Fruit fly (Drosophila melanogaster) whole organism, embryonic: ENCODE measurements around the gene CG13390.
A peak's percentile ranks its signal among the peaks of the same experiment; 100 is the strongest.

Experiments used
- Asciz ChIP-seq: fragments of 200-800 bp; sonication (Bioruptor generic); optimal IDR thresholded peaks from 2 replicates; lab custom pipeline; 2017; ENCODE audit warnings: missing biosample characterization, mild to moderate bottlenecking, missing genetic modification characterization, missing genetic modification reagents
- Atf3 ChIP-seq: fragments of 200-800 bp; sonication (Bioruptor generic); optimal IDR thresholded peaks from 3 replicates; lab custom pipeline; 2016; ENCODE audit warnings: missing biosample characterization, missing genetic modification characterization
- Atf6 ChIP-seq: fragments of 200-800 bp; sonication (Bioruptor generic); IDR thresholded peaks from 2 replicates; pipeline ENCODE4 v1.3.6; 2022; ENCODE audit warnings: missing biosample characterization, missing genetic modification characterization
- CG10654 ChIP-seq: fragments of 200-800 bp; sonication (Bioruptor generic); optimal IDR thresholded peaks from 2 replicates; lab custom pipeline; 2016; ENCODE audit warnings: missing biosample characterization, missing genetic modification characterization
- CG11504 ChIP-seq: fragments of 200-800 bp; sonication (Bioruptor generic); optimal IDR thresholded peaks from 3 replicates; lab custom pipeline; 2019; ENCODE audit warnings: missing biosample characterization, mild to moderate bottlenecking, missing genetic modification characterization, moderate library complexity
- CG14014 ChIP-seq: fragments of 200-800 bp; sonication (Bioruptor generic); IDR thresholded peaks from 2 replicates; pipeline ENCODE4 v1.3.6; 2022; ENCODE audit warnings: missing biosample characterization, missing genetic modification characterization
- CG15479 ChIP-seq: fragments of 200-800 bp; sonication (Bioruptor generic); optimal IDR thresholded peaks from 3 replicates; lab custom pipeline; 2019; ENCODE audit warnings: missing biosample characterization, mild to moderate bottlenecking, missing genetic modification characterization, moderate library complexity
- CG17186 ChIP-seq: fragments of 200-800 bp; sonication (Bioruptor generic); optimal IDR thresholded peaks from 3 replicates; lab custom pipeline; 2017; ENCODE audit warnings: missing biosample characterization, missing genetic modification reagents, missing genetic modification characterization
- CG17912 ChIP-seq: fragments of 200-800 bp; sonication (Bioruptor generic); optimal IDR thresholded peaks from 2 replicates; lab custom pipeline; 2018; ENCODE audit warnings: missing biosample characterization, mild to moderate bottlenecking, missing genetic modification characterization
- CG2678 ChIP-seq: fragments of 200-800 bp; sonication (Bioruptor generic); optimal IDR thresholded peaks from 3 replicates; lab custom pipeline; 2019; ENCODE audit warnings: missing biosample characterization, mild to moderate bottlenecking, missing genetic modification characterization, moderate library complexity
- CG30020 ChIP-seq: fragments of 200-800 bp; optimal IDR thresholded peaks from 2 replicates; lab custom pipeline; 2019; ENCODE audit warnings: missing biosample characterization, mild to moderate bottlenecking, missing genetic modification characterization, moderate library complexity
- CG32767 ChIP-seq: fragments of 200-800 bp; sonication (Bioruptor generic); IDR thresholded peaks from 2 replicates; pipeline ENCODE4 v1.3.6; 2022; ENCODE audit warnings: missing biosample characterization, missing genetic modification characterization
- CG33213 ChIP-seq: fragments of 200-800 bp; sonication (Bioruptor generic); optimal IDR thresholded peaks from 3 replicates; lab custom pipeline; 2016; ENCODE audit warnings: missing biosample characterization, missing genetic modification characterization
- CG34224 ChIP-seq: fragments of 200-800 bp; sonication (Bioruptor generic); IDR thresholded peaks from 3 replicates; pipeline ENCODE4 v1.3.6; 2022; ENCODE audit warnings: missing biosample characterization, missing genetic modification characterization; ENCODE audit not compliant: partially characterized antibody
- CG34422 ChIP-seq: fragments of 200-800 bp; sonication (Bioruptor generic); IDR thresholded peaks from 3 replicates; pipeline ENCODE4 v1.3.6; 2022; ENCODE audit warnings: missing biosample characterization, missing genetic modification characterization
- CG6654 ChIP-seq: fragments of 200-800 bp; sonication (Bioruptor generic); optimal IDR thresholded peaks from 2 replicates; lab custom pipeline; 2017; ENCODE audit warnings: missing biosample characterization, mild to moderate bottlenecking, missing genetic modification characterization
- CG6854 ChIP-seq: fragments of 200-800 bp; sonication (Bioruptor generic); optimal IDR thresholded peaks from 3 replicates; lab custom pipeline; 2017; ENCODE audit warnings: missing biosample characterization, mild to moderate bottlenecking, missing genetic modification characterization
- CG7963 ChIP-seq: fragments of 200-800 bp; sonication (Bioruptor generic); IDR thresholded peaks from 3 replicates; pipeline ENCODE4 v1.3.6; 2022; ENCODE audit warnings: missing biosample characterization, missing genetic modification characterization; ENCODE audit not compliant: partially characterized antibody
- CG9609 ChIP-seq: fragments of 200-800 bp; sonication (Bioruptor generic); optimal IDR thresholded peaks from 3 replicates; lab custom pipeline; 2016; ENCODE audit warnings: missing biosample characterization, missing genetic modification characterization
- CG9797 ChIP-seq: fragments of 200-800 bp; sonication (Bioruptor generic); optimal IDR thresholded peaks from 3 replicates; lab custom pipeline; 2018; ENCODE audit warnings: missing biosample characterization, mild to moderate bottlenecking, missing genetic modification characterization
- CG9932 ChIP-seq: fragments of 200-800 bp; sonication (Bioruptor generic); IDR thresholded peaks from 2 replicates; pipeline ENCODE4 v1.3.6; 2022; ENCODE audit warnings: missing biosample characterization, missing genetic modification characterization
- CkIIα-i1 ChIP-seq: fragments of 200-800 bp; sonication (Bioruptor generic); IDR thresholded peaks from 2 replicates; pipeline ENCODE4 v1.3.6; 2022; ENCODE audit warnings: missing biosample characterization, missing genetic modification characterization
- Dbx ChIP-seq: fragments of 200-800 bp; sonication (Bioruptor generic); IDR thresholded peaks from 3 replicates; pipeline ENCODE4 v1.3.6; 2022; ENCODE audit warnings: missing biosample characterization, missing genetic modification characterization
- Dp ChIP-seq: fragments of 200-800 bp; sonication (Bioruptor generic); optimal IDR thresholded peaks from 2 replicates; lab custom pipeline; 2018; ENCODE audit warnings: missing biosample characterization, mild to moderate bottlenecking, missing genetic modification characterization, moderate library complexity
- E2f2 ChIP-seq: fragments of 200-800 bp; sonication (Bioruptor generic); IDR thresholded peaks from 2 replicates; pipeline ENCODE4 v1.3.6; 2022; ENCODE audit warnings: missing biosample characterization, missing genetic modification characterization
- Hmr ChIP-seq: fragments of 200-800 bp; sonication (Bioruptor generic); optimal IDR thresholded peaks from 3 replicates; lab custom pipeline; 2017; ENCODE audit warnings: mild to moderate bottlenecking, missing biosample characterization, missing genetic modification reagents, missing genetic modification characterization
- Six4 ChIP-seq: fragments of 200-800 bp; sonication (Bioruptor generic); optimal IDR thresholded peaks from 2 replicates; lab custom pipeline; 2016; ENCODE audit warnings: missing biosample characterization, missing genetic modification characterization
- YL-1 ChIP-seq: fragments of 200-800 bp; sonication (Bioruptor generic); optimal IDR thresholded peaks from 3 replicates; lab custom pipeline; 2017; ENCODE audit warnings: missing biosample characterization, mild to moderate bottlenecking, missing genetic modification characterization
- amos ChIP-seq: fragments of 200-800 bp; sonication (Bioruptor generic); IDR thresholded peaks from 2 replicates; pipeline ENCODE4 v1.3.6; 2022; ENCODE audit warnings: missing biosample characterization, missing genetic modification characterization; ENCODE audit not compliant: partially characterized antibody
- bbx ChIP-seq: fragments of 200-800 bp; sonication (Bioruptor generic); IDR thresholded peaks from 2 replicates; pipeline ENCODE4 v1.3.6; 2022; ENCODE audit warnings: missing biosample characterization, missing genetic modification characterization; ENCODE audit not compliant: partially characterized antibody
- fd64A ChIP-seq: fragments of 200-800 bp; sonication (Bioruptor generic); optimal IDR thresholded peaks from 3 replicates; lab custom pipeline; 2018; ENCODE audit warnings: missing biosample characterization, mild to moderate bottlenecking, missing genetic modification characterization
- gcm ChIP-seq: fragments of 200-800 bp; sonication (Bioruptor generic); optimal IDR thresholded peaks from 2 replicates; lab custom pipeline; 2019; ENCODE audit warnings: missing biosample characterization, mild to moderate bottlenecking, missing genetic modification characterization, moderate library complexity
- gem ChIP-seq: fragments of 200-800 bp; sonication (Bioruptor generic); optimal IDR thresholded peaks from 2 replicates; lab custom pipeline; 2019; ENCODE audit warnings: missing biosample characterization, mild to moderate bottlenecking, missing genetic modification characterization, moderate library complexity
- gfzf ChIP-seq: fragments of 200-800 bp; sonication (Bioruptor generic); optimal IDR thresholded peaks from 2 replicates; lab custom pipeline; 2016; ENCODE audit warnings: missing biosample characterization, mild to moderate bottlenecking, missing genetic modification characterization, moderate library complexity
- grn ChIP-seq: fragments of 200-800 bp; sonication (Bioruptor generic); optimal IDR thresholded peaks from 3 replicates; lab custom pipeline; 2017; ENCODE audit warnings: missing biosample characterization, missing genetic modification characterization
- inv ChIP-seq: fragments of 200-800 bp; sonication (Bioruptor generic); IDR thresholded peaks from 2 replicates; pipeline ENCODE4 v1.3.6; 2022; ENCODE audit warnings: missing biosample characterization, missing genetic modification characterization; ENCODE audit not compliant: partially characterized antibody
- lola ChIP-seq, 3 experiments: fragments of >200 bp in 2 of 3; fragments of 200-800 bp in 1 of 3; sonication (Bioruptor generic) in 1 of 3; optimal IDR thresholded peaks; 2 replicates each; lab custom pipeline; 2017 to 2019; ENCODE audit warnings: missing biosample characterization in 3 of 3, missing genetic modification characterization in 3 of 3, mild to moderate bottlenecking in 1 of 3, moderate library complexity in 1 of 3
- nmo ChIP-seq: fragments of 200-800 bp; sonication (Bioruptor generic); optimal IDR thresholded peaks from 2 replicates; lab custom pipeline; 2018; ENCODE audit warnings: missing biosample characterization, mild to moderate bottlenecking, missing genetic modification characterization, moderate library complexity
- nom ChIP-seq: fragments of 200-800 bp; sonication (Bioruptor generic); optimal IDR thresholded peaks from 2 replicates; lab custom pipeline; 2017; ENCODE audit warnings: missing biosample characterization, missing genetic modification characterization, mild to moderate bottlenecking, moderate library complexity, missing genetic modification reagents
- otp ChIP-seq: fragments of 200-800 bp; sonication (Bioruptor generic); IDR thresholded peaks from 3 replicates; pipeline ENCODE4, ENCODE4 v1.3.6; 2022; ENCODE audit warnings: missing biosample characterization, missing genetic modification characterization
- shn ChIP-seq: fragments of 200-800 bp; sonication (Bioruptor generic); optimal IDR thresholded peaks from 3 replicates; lab custom pipeline; 2016; ENCODE audit warnings: missing biosample characterization, missing genetic modification characterization
- slbo ChIP-seq: fragments of 200-800 bp; sonication (Bioruptor generic); IDR thresholded peaks from 2 replicates; pipeline ENCODE4 v1.3.6; 2022; ENCODE audit warnings: missing biosample characterization, missing genetic modification characterization
- sna ChIP-seq: fragments of 200-800 bp; sonication (Bioruptor generic); IDR thresholded peaks from 2 replicates; pipeline ENCODE4 v1.3.6; 2022; ENCODE audit warnings: missing biosample characterization, missing genetic modification characterization; ENCODE audit not compliant: partially characterized antibody
- stc ChIP-seq: fragments of 200-800 bp; sonication (Bioruptor generic); IDR thresholded peaks from 2 replicates; pipeline ENCODE4 v1.3.6; 2022; ENCODE audit warnings: missing biosample characterization, missing genetic modification characterization
- tap ChIP-seq: fragments of 200-800 bp; optimal IDR thresholded peaks from 3 replicates; lab custom pipeline; 2019; ENCODE audit warnings: missing biosample characterization, mild to moderate bottlenecking, missing genetic modification characterization, moderate library complexity
- trem ChIP-seq: fragments of 200-800 bp; optimal IDR thresholded peaks from 3 replicates; lab custom pipeline; 2019; ENCODE audit warnings: missing biosample characterization, mild to moderate bottlenecking, missing genetic modification characterization, moderate library complexity
- vvl ChIP-seq: fragments of 200-800 bp; sonication (Bioruptor generic); IDR thresholded peaks from 2 replicates; pipeline ENCODE4 v1.3.6; 2022; ENCODE audit warnings: missing biosample characterization, missing genetic modification characterization

Gene CG13390

dm6 chr2L:8364006-8364956 lies 12.3 kb downstream of the CG13390 start, which contains the start of the genes RpS13 and CSN8:
Gene RpS13 (minus strand): TSS chr2L:8364662.
Gene CSN8 (plus strand): TSS chr2L:8364855.
- TF ChIP-seq CG10654 (GFP tag; lab: Kevin White, UChicago) (no peak), grn (GFP tag; lab: Kevin White, UChicago) (peak; percentile 26), bbx (GFP tag; lab: Robert Waterston, UW) (peak; percentile 91), Dp (GFP tag; lab: Kevin White, UChicago) (peak; percentile 34), nom (GFP tag; lab: Kevin White, UChicago) (peak; percentile 32), Dbx (GFP tag; lab: Robert Waterston, UW) (peak; percentile 23; the same call in 2 of the 3 replicates), tap (tag; lab: Kevin White, UChicago) (peak; percentile 11), Atf6 (peak; percentile 45; the same call in 1 of the 2 replicates), CG9609 (no peak), CG7963 (GFP tag; lab: Robert Waterston, UW) (peak; percentile 85), CG33213 (GFP tag; lab: Kevin White, UChicago) (peak; percentile 28), trem (tag; lab: Kevin White, UChicago) (peak; percentile 87), shn (GFP tag; lab: Kevin White, UChicago) (no peak), CG9932 (no peak), Asciz (GFP tag; lab: Kevin White, UChicago) (peak; percentile 37), CG14014 (no peak), CG9797 (GFP tag; lab: Kevin White, UChicago) (peak; percentile 67), CG17912 (peak; percentile 16), Atf3 (no peak), CG30020 (tag; lab: Kevin White, UChicago) (peak; percentile 64), CkIIα-i1 (no peak), gcm (GFP tag; lab: Kevin White, UChicago) (peak; percentile 3), YL-1 (GFP tag; lab: Kevin White, UChicago) (peak; percentile 92), nmo (GFP tag; lab: Kevin White, UChicago) (peak; percentile 67), CG15479 (no peak), CG2678 (peak; percentile 26), inv (GFP tag; lab: Robert Waterston, UW) (peak; percentile 88), fd64A (GFP tag; lab: Kevin White, UChicago) (no peak), Hmr (GFP tag; lab: Kevin White, UChicago) (peak; percentile 56), Six4 (GFP tag; lab: Kevin White, UChicago) (no peak), E2f2 (GFP tag; lab: Robert Waterston, UW) (peak; percentile 39), amos (GFP tag; lab: Robert Waterston, UW) (peak; percentile 93), gfzf (GFP tag; lab: Kevin White, UChicago) (peak; percentile 85), sna (peak; percentile 95), CG6854 (GFP tag; lab: Kevin White, UChicago) (no peak), slbo (GFP tag; lab: Robert Waterston, UW) (no peak), CG34224 (GFP tag; lab: Robert Waterston, UW) (peak; percentile 93), CG17186 (GFP tag; lab: Kevin White, UChicago) (peak; percentile 65), otp (no peak), lola (GFP tag; optimal IDR thresholded peaks at IDR 0.05; lab: Kevin White, UChicago) (peak in 1 of 3 experiments; percentile 6), CG11504 (tag; lab: Kevin White, UChicago) (peak; percentile 44), CG6654 (GFP tag; lab: Kevin White, UChicago) (no peak), stc (GFP tag; lab: Robert Waterston, UW) (no peak), vvl (peak; percentile 13; the same call in 1 of the 2 replicates), CG34422 (GFP tag; lab: Robert Waterston, UW) (peak; percentile 62; the same call in 1 of the 3 replicates), CG32767 (GFP tag; lab: Robert Waterston, UW) (0 out of 2 replicates have a peak, but pooled peaks have one; percentile 17), gem (peak; percentile 29)
